Fruit fly (Drosophila melanogaster): ENCODE data around the gene CG6106.

Gene CG6106

DNA sequence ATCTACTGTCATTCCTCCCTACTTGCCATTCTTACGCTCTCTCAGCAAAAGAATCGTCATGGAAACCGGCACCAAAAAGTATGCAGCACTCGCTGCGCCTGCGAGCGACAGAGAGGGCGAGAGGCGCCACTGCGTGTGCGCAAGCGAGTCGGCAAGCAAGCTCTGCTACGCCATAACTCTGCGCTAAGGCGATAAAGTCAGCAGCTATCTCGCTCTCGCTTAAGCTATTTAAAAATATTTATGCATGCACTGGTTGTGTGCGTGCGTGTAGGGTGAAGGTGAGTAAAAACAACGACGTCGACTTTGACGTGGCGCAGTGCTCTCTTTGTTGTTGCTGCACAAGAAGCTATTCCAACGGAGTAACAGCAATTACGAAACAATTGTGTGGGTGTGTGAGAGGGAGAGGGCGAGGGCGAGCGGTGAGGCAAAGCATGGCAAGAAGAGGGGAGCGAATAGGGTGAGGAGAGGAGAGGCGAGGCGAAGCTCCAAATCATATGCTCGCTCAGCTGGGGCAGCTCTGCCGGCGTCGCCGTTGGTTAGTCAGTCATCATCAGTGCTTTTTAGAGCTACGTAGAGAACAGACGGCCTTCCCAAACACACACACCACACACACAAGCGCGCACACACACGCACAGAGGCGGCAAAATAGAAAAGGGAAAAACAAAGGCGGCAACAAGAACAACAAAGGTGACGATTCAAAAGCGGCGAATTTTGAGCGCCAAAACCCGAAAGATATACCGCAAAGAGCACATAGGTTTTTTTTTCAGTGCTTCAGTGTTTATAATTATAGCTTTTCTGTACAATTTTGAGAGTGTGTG lies 7.6 kb downstream of the CG6106 start, which contains the start of gene CrebB:
CrebB (plus strand) TSS at position 325 of the 818 bp plus-strand sequence.
- peak; percentile 60 for TF ChIP-seq noc (tag; optimal IDR thresholded peaks at IDR 0.05)

DNA sequence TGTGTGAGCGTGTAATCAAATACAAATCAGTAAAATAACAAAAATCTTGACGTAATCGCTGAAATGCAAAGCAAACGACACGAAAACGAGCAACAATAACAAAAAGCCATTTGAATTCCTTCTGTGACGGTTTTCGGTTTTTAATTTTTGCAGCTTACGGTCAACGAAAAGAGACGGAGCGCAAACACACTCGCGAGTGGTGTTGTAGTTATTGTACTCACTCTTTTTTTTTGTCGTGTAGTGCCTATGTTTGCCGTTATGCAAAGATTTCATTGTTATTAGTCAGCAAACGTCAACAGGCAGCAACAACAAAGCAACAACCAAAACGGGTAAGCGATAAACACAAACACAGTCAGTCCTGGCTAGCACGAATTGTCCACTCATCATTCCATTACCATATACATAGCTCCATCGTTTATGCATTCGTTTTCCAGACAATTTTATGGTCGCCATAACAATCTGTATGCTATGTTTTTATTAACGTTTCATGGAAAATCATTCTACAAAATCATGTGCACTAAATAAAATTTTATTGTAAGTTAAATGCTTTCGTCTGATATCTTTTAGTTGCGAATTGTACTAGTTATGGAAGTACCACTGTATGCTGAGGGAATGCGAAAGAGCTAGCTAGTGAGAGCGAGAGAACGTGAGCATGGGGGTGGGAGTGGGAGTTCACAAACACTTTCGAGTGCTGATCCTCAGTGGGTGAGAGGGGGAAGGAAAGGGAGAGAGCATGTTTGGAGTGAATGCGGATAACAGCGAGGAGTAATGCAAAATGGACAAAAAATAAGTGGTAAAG lies 8.4 kb downstream of the CG6106 start:
- peak; percentile 96 for TF ChIP-seq noc (tag; optimal IDR thresholded peaks at IDR 0.05)

dm6 chrX:18367806-18368643 lies 9.3 kb downstream of the CG6106 start:
- peak; percentile 89 for TF ChIP-seq noc (tag; optimal IDR thresholded peaks at IDR 0.05)

dm6 chrX:18368644-18368998 lies 9.9 kb downstream of the CG6106 start:
- no peak for TF ChIP-seq noc (tag; optimal IDR thresholded peaks at IDR 0.05)

DNA sequence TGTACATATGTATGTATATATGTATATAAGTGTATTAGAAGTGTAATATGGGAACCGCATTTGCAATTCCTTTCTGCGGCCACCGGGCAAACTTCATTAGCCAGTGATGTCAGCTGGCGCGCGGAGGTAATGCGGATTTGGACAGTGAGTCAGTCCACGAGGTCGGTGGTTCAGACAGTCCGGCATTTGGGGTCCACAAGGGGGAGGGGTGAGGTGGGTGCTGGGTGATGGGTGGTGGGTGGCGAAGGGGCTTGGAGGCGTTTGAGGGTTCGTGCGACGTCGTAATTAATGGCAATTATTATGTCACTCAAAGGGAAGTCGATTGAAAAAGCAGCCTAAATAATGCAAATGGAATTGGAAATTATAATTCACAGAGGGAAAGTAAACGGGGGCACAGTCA lies 11.1 kb downstream of the CG6106 start:
- TF ChIP-seq noc (tag; optimal IDR thresholded peaks at IDR 0.05), result no peak

dm6 chrX:18370775-18371735 lies 12.4 kb downstream of the CG6106 start:
- TF ChIP-seq noc (tag; optimal IDR thresholded peaks at IDR 0.05), result no peak

DNA sequence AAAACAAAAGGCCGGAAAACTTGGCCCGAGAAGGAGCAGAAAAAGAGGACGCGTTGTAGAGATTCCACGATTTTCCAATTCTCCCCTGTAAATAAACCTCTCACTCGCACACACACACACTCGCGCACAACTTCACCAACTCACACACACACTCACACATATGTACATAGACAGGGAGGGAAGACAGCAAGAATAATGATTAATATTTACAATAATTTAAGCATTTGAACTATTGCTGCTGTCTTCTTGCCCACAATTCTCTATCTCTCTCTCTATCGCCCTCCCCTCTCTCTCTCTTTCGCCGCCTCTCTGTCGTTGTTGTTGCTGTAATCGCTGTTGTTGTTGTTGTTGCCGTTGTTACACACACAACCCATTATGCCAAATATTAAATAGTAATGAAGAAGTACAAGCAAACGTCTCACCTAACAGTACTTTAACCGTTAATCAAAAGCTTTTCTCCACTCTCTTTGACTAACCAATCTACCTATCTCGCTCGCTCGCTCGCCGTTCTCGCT lies 15.8 kb downstream of the CG6106 start:
- TF ChIP-seq noc (tag; optimal IDR thresholded peaks at IDR 0.05), result no peak

DNA sequence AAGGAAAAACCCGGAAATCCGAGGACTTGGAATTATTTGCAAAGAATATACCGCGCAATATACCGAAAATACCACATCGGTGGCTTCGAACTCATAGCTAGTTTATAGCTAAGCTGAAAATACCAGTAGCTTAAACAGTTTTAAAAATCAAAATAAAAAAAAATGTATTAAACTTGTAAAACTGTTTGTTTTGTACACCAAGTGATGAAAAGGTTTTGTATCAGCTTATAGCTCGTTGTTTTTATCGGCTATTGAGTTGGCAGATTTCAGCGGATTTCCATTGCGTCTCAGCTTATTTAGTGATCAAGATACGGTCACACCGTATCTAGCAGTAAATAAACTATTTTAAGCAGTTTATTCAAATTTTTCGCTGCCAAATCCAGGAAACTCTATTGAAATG lies 21.1 kb downstream of the CG6106 start, which contains the start of the genes por and CG6179:
por (minus strand) TSS at position 64 of the 400 bp plus-strand sequence.
CG6179 (plus strand) TSS at position 292 of the 400 bp plus-strand sequence.
- TF ChIP-seq noc (tag; optimal IDR thresholded peaks at IDR 0.05), result no peak

DNA sequence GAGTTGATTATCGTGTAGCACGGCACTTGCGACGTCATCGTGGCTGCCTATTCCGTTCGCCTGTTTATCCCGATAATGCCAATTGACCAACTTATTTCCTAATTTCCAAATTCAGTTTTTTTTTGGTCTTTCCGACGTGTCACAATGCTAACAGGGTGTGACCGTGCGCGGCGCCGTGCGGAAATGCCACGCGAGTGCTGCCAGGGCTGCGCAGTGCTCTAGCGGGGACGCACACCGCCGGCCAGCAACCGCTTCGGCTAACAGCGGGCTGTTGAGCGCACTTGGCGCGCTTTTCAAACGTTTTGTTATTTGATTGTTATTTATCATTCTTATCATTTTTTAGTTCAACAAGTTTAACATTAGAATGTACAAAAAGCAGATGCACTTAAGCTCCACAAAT lies 26.4 kb downstream of the CG6106 start, which contains the start of gene betaCOP:
betaCOP (minus strand) TSS at position 187 of the 400 bp plus-strand sequence.
- no peak for TF ChIP-seq noc (tag; optimal IDR thresholded peaks at IDR 0.05)

DNA sequence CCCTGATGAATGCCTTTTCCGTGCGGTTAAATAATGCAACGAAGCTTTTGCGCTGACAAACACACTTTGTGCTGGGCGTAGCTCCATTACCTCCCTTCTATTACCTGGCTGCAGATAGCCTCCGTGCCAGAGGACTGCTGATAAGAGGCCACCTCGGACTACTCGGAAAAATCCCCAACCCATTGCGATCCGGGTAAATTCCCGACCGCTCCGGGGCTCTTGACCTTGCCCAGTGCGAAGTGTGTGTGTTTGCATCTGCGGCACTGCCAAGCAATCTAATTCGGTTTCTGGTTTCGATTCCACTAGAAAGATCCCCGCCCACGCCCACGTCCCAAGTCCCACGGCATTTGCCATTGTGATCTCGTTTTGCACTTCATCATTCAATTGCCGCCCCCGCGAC lies 27.1 kb downstream of the CG6106 start:
- no peak for TF ChIP-seq noc (tag; optimal IDR thresholded peaks at IDR 0.05)

dm6 chrX:18386784-18387183 lies 28.1 kb downstream of the CG6106 start, which contains the start of gene Tsf1:
Gene Tsf1 (plus strand): TSS chrX:18387084.
- TF ChIP-seq noc (tag; optimal IDR thresholded peaks at IDR 0.05), result no peak

DNA sequence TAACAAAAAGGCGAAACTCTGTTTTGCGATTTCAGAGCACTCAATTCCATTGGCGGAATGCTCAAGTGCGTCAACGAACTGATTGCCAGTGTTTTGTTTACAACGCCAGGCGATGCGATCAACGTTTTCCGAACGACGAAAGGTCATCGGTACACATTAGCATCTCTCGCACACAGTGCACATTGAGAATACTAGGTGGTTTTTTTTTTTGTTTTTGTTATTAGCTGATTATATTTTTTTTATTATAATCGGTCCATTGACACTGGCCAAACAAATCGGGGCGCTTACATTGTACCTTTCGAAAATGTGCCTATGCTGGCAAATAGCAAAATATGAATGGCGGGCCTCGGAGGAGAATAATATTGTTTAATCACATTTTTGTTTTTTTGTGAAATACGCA lies 36.5 kb downstream of the CG6106 start:
- TF ChIP-seq noc (tag; optimal IDR thresholded peaks at IDR 0.05), result no peak

DNA sequence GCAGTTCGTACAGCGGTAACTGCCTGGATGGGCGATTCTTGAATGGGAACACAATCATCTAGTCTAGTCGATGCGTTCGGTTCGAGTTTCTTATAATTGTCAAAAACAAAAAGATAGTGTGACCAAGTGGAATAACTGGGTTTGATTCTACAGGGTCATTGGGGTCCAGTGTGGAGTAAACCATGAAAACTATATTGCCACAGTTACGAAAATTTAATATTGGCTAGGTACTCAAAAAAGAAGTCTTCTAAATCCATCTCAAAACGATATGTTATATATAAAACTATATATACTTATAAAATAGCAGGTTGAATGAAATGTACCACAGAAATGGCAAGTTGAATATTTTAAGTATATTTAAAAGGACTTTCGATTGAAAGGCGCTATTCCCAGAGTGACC lies 41.3 kb downstream of the CG6106 start, which contains the start of gene CG34328:
CG34328 (minus strand) TSS at position 101 of the 400 bp plus-strand sequence.
- no peak for TF ChIP-seq noc (tag; optimal IDR thresholded peaks at IDR 0.05)

- no peak for TF ChIP-seq noc (tag; optimal IDR thresholded peaks at IDR 0.05)
Observed at dm6 chrX:18402564-18402963, 43.9 kb downstream of the CG6106 start.

Data from whole organism, larva.